Fruit fly (Drosophila melanogaster): Measurements from ENCODE around the gene CG17770.

The CG17770 gene

DNA sequence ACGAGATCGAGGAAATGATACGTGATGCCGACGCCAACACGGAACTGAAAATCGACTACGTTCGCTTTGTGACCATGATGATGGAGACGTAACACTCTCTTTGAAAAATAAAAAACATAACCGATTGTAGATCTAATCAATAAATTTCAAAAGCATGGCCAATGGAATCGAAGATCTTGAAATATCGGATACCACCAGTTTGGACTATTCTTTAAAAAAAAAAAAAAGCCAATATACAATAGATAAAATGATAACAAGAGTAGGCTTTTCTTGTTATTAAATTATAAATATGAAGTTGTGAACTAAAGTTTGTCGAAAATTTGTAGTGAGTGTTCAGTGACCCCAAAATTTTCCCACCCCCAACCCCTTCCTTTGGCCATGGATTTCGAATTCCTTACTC is at the start of gene CG17770, which contains the start of gene Acam:
CG17770 (plus strand) TSS at position 301 of the 400 bp plus-strand sequence.
Acam (plus strand) TSS at position 301 of the 400 bp plus-strand sequence.
- TF ChIP-seq CG8159 (tag; optimal IDR thresholded peaks at IDR 0.05) (no peak), gl (tag; optimal IDR thresholded peaks at IDR 0.05) (no peak), rn (GFP tag; IDR thresholded peaks at IDR 0.05) (no peak), D1 (tag; optimal IDR thresholded peaks at IDR 0.05) (no peak), CG17806 (tag; optimal IDR thresholded peaks at IDR 0.05) (no peak), CG14655 (GFP tag; optimal IDR thresholded peaks at IDR 0.05) (no peak), CG8301 (tag; optimal IDR thresholded peaks at IDR 0.05) (no peak), CG32121 (GFP tag; IDR thresholded peaks at IDR 0.05) (no peak), Pif1A (GFP tag; optimal IDR thresholded peaks at IDR 0.05) (no peak), CG9948 (tag; optimal IDR thresholded peaks at IDR 0.05) (no peak), CG15710 (tag; optimal IDR thresholded peaks at IDR 0.05) (no peak), Snoo (tag; optimal IDR thresholded peaks at IDR 0.05) (no peak)

DNA sequence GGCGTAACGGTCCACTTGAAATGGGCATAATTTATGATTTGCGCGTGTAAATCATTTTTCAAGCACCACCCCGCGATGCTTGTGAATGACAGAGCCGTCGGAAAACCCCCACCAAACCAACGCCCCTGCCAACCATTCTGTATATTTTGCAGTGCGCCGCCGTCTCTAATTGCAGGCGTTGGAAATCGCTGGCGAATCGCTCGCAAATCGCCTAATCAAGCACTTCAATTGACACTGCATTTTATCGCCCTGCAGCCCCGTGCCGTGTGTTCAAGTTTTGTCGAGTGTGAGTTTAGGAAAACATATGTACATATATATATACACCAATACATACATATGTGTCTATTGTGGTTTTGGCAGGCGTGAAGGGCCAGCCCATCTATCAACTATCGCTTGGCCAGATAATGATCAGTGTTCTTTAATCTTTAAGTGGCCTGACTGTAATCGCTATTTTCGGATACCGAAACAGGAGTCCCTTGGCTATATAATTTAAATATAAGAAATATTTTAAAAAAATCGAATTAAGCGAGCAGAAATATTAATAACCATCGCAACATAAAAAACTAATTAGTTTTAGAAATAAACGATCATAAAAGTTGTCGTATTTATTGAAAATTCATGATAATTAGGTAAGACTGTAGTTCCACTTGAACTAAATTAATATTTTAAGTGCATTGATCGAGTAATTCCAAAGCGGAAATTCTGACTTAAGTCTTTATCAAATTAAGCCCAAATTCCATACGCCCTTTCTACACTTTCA is 49.5 kb upstream of the CG17770 start:
- TF ChIP-seq CG4496 (GFP tag; IDR thresholded peaks at IDR 0.05) (no peak), Snoo (tag; optimal IDR thresholded peaks at IDR 0.05) (no peak), fd96Ca (GFP tag; IDR thresholded peaks at IDR 0.05) (no peak), CG8301 (tag; optimal IDR thresholded peaks at IDR 0.05) (no peak), CG34367 (tag; optimal IDR thresholded peaks at IDR 0.05) (no peak), CG17806 (tag; optimal IDR thresholded peaks at IDR 0.05) (no peak), Ets98B (GFP tag; IDR thresholded peaks at IDR 0.05) (no peak), CG9948 (tag; optimal IDR thresholded peaks at IDR 0.05) (no peak), CG14655 (GFP tag; optimal IDR thresholded peaks at IDR 0.05) (no peak), CG12605 (GFP tag; IDR thresholded peaks at IDR 0.05) (no peak), CG13204 (GFP tag; optimal IDR thresholded peaks at IDR 0.05) (no peak), D1 (tag; optimal IDR thresholded peaks at IDR 0.05) (no peak), CG10348 (GFP tag; IDR thresholded peaks at IDR 0.05) (no peak)

DNA sequence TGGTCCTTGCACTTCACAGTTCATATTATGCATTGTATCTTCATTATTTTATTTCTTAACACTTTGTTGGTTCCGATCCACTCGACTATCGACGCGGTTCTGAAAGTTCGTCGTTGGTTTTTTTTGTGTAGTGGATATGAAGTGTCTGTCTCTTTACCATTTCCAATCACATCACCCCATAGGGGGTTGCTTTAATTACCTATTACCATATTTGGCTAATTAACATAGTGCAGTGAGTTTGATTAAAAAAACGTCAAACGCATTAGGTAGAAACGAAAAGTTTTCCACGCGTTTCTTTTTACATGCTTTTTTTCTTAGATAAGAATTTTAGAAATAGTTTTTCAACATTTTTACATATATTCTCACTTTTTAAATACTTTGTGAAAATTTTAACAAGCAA is 48.7 kb upstream of the CG17770 start, which contains the start of gene LpR1:
LpR1 (minus strand) TSS at position 101 of the 400 bp plus-strand sequence.
- no peak for TF ChIP-seq Ets98B (GFP tag; IDR thresholded peaks at IDR 0.05)
- TF ChIP-seq EcR (GFP tag; optimal IDR thresholded peaks at IDR 0.05), result no peak
- no peak for TF ChIP-seq CG13204 (GFP tag; optimal IDR thresholded peaks at IDR 0.05)
- no peak for TF ChIP-seq CG8159 (tag; optimal IDR thresholded peaks at IDR 0.05)
- TF ChIP-seq rn (GFP tag; IDR thresholded peaks at IDR 0.05), result no peak
- no peak for TF ChIP-seq Pif1A (GFP tag; optimal IDR thresholded peaks at IDR 0.05)
- no peak for TF ChIP-seq CG4496 (GFP tag; IDR thresholded peaks at IDR 0.05)
- no peak for TF ChIP-seq fd96Ca (GFP tag; IDR thresholded peaks at IDR 0.05)
- TF ChIP-seq CG12605 (GFP tag; IDR thresholded peaks at IDR 0.05), result no peak
- no peak for TF ChIP-seq CG17806 (tag; optimal IDR thresholded peaks at IDR 0.05)
- no peak for TF ChIP-seq CG32121 (GFP tag; IDR thresholded peaks at IDR 0.05)
- TF ChIP-seq gl (tag; optimal IDR thresholded peaks at IDR 0.05), result no peak
- no peak for TF ChIP-seq CG14655 (GFP tag; optimal IDR thresholded peaks at IDR 0.05)
- TF ChIP-seq Pif1B (GFP tag; optimal IDR thresholded peaks at IDR 0.05), result no peak

dm6 chr3R:25775269-25775668 is 36.4 kb upstream of the CG17770 start, which contains the start of the genes CG17197 and CG17198:
CG17197 (minus strand) TSS chr3R:25775369.
CG17198 (minus strand) TSS chr3R:25775369.
- TF ChIP-seq CG32121 (GFP tag; IDR thresholded peaks at IDR 0.05), result no peak

DNA sequence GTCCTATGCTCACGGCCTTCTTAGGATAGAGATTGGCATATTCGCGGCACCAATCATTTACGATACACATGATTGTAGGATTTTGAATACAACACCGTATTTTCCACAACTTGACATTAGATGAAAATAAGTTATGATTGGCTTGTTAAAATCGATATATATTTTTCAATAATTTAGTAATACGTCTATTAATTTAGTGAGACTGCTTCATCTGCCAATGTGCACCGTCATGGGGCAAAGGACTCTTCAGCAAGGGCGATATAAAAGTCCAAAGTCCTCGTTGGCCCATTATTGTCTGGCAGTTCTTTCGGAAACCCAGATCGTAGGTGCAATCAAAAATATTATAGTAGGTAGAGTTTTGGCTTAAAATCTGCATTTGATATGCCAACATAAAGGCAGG is 35.6 kb upstream of the CG17770 start, which contains the start of gene CG17196:
CG17196 (minus strand) TSS at position 101 of the 400 bp plus-strand sequence.
- TF ChIP-seq CG14655 (GFP tag; optimal IDR thresholded peaks at IDR 0.05) (no peak), EcR (GFP tag; optimal IDR thresholded peaks at IDR 0.05) (no peak), CG12605 (GFP tag; IDR thresholded peaks at IDR 0.05) (no peak), D1 (tag; optimal IDR thresholded peaks at IDR 0.05) (no peak), CG34367 (tag; optimal IDR thresholded peaks at IDR 0.05) (no peak), CG10348 (GFP tag; IDR thresholded peaks at IDR 0.05) (no peak), rn (GFP tag; IDR thresholded peaks at IDR 0.05) (no peak), Ets98B (GFP tag; IDR thresholded peaks at IDR 0.05) (no peak), CG13204 (GFP tag; optimal IDR thresholded peaks at IDR 0.05) (no peak), gl (tag; optimal IDR thresholded peaks at IDR 0.05) (no peak)

- no peak for TF ChIP-seq CG9948 (tag; optimal IDR thresholded peaks at IDR 0.05)
- no peak for TF ChIP-seq CG14655 (GFP tag; optimal IDR thresholded peaks at IDR 0.05)
- no peak for TF ChIP-seq Snoo (tag; optimal IDR thresholded peaks at IDR 0.05)
- no peak for TF ChIP-seq CG8159 (tag; optimal IDR thresholded peaks at IDR 0.05)
- TF ChIP-seq Pif1B (GFP tag; optimal IDR thresholded peaks at IDR 0.05), result no peak
- no peak for TF ChIP-seq CG32121 (GFP tag; IDR thresholded peaks at IDR 0.05)
- no peak for TF ChIP-seq CG15710 (tag; optimal IDR thresholded peaks at IDR 0.05)
- no peak for TF ChIP-seq Ets98B (GFP tag; IDR thresholded peaks at IDR 0.05)
- no peak for TF ChIP-seq D1 (tag; optimal IDR thresholded peaks at IDR 0.05)
- TF ChIP-seq Pif1A (GFP tag; optimal IDR thresholded peaks at IDR 0.05), result no peak
- no peak for TF ChIP-seq CG8301 (tag; optimal IDR thresholded peaks at IDR 0.05)
- TF ChIP-seq gl (tag; optimal IDR thresholded peaks at IDR 0.05), result no peak
- TF ChIP-seq CG17806 (tag; optimal IDR thresholded peaks at IDR 0.05), result no peak
- no peak for TF ChIP-seq CG4496 (GFP tag; IDR thresholded peaks at IDR 0.05)
- no peak for TF ChIP-seq CG13204 (GFP tag; optimal IDR thresholded peaks at IDR 0.05)
- no peak for TF ChIP-seq CG12605 (GFP tag; IDR thresholded peaks at IDR 0.05)
- no peak for TF ChIP-seq fd96Ca (GFP tag; IDR thresholded peaks at IDR 0.05)
- no peak for TF ChIP-seq rn (GFP tag; IDR thresholded peaks at IDR 0.05)
- no peak for TF ChIP-seq EcR (GFP tag; optimal IDR thresholded peaks at IDR 0.05)
Measured at dm6 chr3R:25777098-25777497, 34.6 kb upstream of the CG17770 start, which contains the start of gene CG17195. CG17195 (minus strand) TSS chr3R:25777198.
